Worm (Caenorhabditis elegans) whole organism, L4 larva: ENCODE data around the gene ugt-15.

Experiments used
- F26F4.8 ChIP-seq: fragments of 200-800 bp; sonication (Bioruptor generic); conservative IDR thresholded peaks from 2 replicates; pipeline ENCODE4 v1.3.6; 2022; ENCODE audit warnings: missing genetic modification characterization, missing compliant biosample characterization
- F49E8.2 ChIP-seq: sonication (generic microtip); optimal IDR thresholded peaks from 2 replicates; lab custom pipeline; 2016; ENCODE audit warnings: missing compliant biosample characterization, mild to moderate bottlenecking, missing genetic modification characterization, borderline replicate concordance
- Y48G9A.11 ChIP-seq: fragments of 200-800 bp; sonication (Bioruptor generic); IDR thresholded peaks from 2 replicates; pipeline ENCODE4 v1.3.6; 2022; ENCODE audit warnings: missing genetic modification reagents, missing genetic modification characterization, missing compliant biosample characterization
- Y75B8A.6 ChIP-seq: fragments of 200-800 bp; sonication (Bioruptor generic); IDR thresholded peaks from 2 replicates; pipeline ENCODE4 v1.3.6; 2022; ENCODE audit warnings: missing genetic modification reagents, missing genetic modification characterization, missing compliant biosample characterization
- ZK337.2 ChIP-seq: fragments of 200-800 bp; sonication (Bioruptor generic); IDR thresholded peaks from 2 replicates; pipeline ENCODE4 v1.3.6; 2022; ENCODE audit warnings: missing genetic modification reagents, missing genetic modification characterization, missing compliant biosample characterization
- arid-1 ChIP-seq: fragments of 200-800 bp; sonication (Bioruptor generic); conservative IDR thresholded peaks from 2 replicates; pipeline ENCODE4 v1.3.6; 2022; ENCODE audit warnings: missing genetic modification reagents, missing genetic modification characterization, missing compliant biosample characterization
- attf-4 ChIP-seq: sonication (generic microtip); optimal IDR thresholded peaks from 3 replicates; lab custom pipeline; 2017; ENCODE audit warnings: missing biosample characterization, missing genetic modification characterization
- ceh-28 ChIP-seq: fragments of 150-350 bp; optimal IDR thresholded peaks from 2 replicates; lab custom pipeline; 2014; ENCODE audit warnings: missing biosample characterization, missing genetic modification reagents, missing genetic modification characterization
- ces-1 ChIP-seq: fragments of 150-350 bp; sonication (generic microtip); optimal IDR thresholded peaks from 4 replicates; lab custom pipeline; 2014; ENCODE audit warnings: missing biosample characterization, missing genetic modification reagents, missing genetic modification characterization
- cey-2 ChIP-seq: sonication (generic microtip); optimal IDR thresholded peaks from 3 replicates; lab custom pipeline; 2017; ENCODE audit warnings: missing genetic modification characterization, mild to moderate bottlenecking, missing compliant biosample characterization, antibody characterized with exemption, borderline replicate concordance; ENCODE audit not compliant: insufficient read depth
- ctbp-1 ChIP-seq: fragments of 200-800 bp; sonication (Bioruptor generic); IDR thresholded peaks from 2 replicates; pipeline ENCODE4 v1.3.6; 2022; ENCODE audit warnings: missing genetic modification reagents, missing genetic modification characterization, missing compliant biosample characterization
- daf-16 ChIP-seq, 3 experiments: sonication (generic microtip); optimal IDR thresholded peaks; 2 replicates each; lab custom pipeline; 2016 to 2017; ENCODE audit warnings: missing genetic modification characterization in 3 of 3, missing genetic modification reagents in 3 of 3, mild to moderate bottlenecking in 2 of 3, missing compliant biosample characterization in 2 of 3, missing biosample characterization in 1 of 3, moderate library complexity in 1 of 3
- dmd-6 ChIP-seq: fragments of 200-800 bp; sonication (Bioruptor generic); IDR thresholded peaks from 2 replicates; pipeline ENCODE4 v1.3.6; 2022; ENCODE audit warnings: missing genetic modification reagents, missing genetic modification characterization, missing compliant biosample characterization
- dmd-8 ChIP-seq: fragments of 200-800 bp; sonication (Bioruptor generic); IDR thresholded peaks from 2 replicates; pipeline ENCODE4 v1.3.6; 2022; ENCODE audit warnings: missing genetic modification characterization, missing compliant biosample characterization
- duxl-1 ChIP-seq: sonication (generic microtip); optimal IDR thresholded peaks from 2 replicates; lab custom pipeline; 2016; ENCODE audit warnings: mild to moderate bottlenecking, missing genetic modification characterization, moderate library complexity, missing compliant biosample characterization; ENCODE audit not compliant: poor library complexity
- dve-1 ChIP-seq: sonication (generic microtip); optimal IDR thresholded peaks from 2 replicates; lab custom pipeline; 2017; ENCODE audit warnings: antibody characterized with exemption, mild to moderate bottlenecking, missing genetic modification characterization, missing compliant biosample characterization; ENCODE audit not compliant: insufficient read depth
- hlh-11 ChIP-seq: fragments of 200-800 bp; sonication (Bioruptor generic); optimal IDR thresholded peaks from 2 replicates; lab custom pipeline; 2018; ENCODE audit warnings: mild to moderate bottlenecking, missing genetic modification characterization, missing compliant biosample characterization
- hlh-30 ChIP-seq: sonication (generic microtip); optimal IDR thresholded peaks from 2 replicates; lab custom pipeline; 2017; ENCODE audit warnings: antibody characterized with exemption, mild to moderate bottlenecking, missing genetic modification characterization, missing compliant biosample characterization; ENCODE audit not compliant: insufficient read depth
- jun-1 ChIP-seq: fragments of 150-350 bp; optimal IDR thresholded peaks from 2 replicates; lab custom pipeline; 2014; ENCODE audit warnings: missing biosample characterization, missing genetic modification reagents, missing genetic modification characterization
- lin-1 ChIP-seq: fragments of 200-800 bp; sonication (Bioruptor generic); IDR thresholded peaks from 2 replicates; pipeline ENCODE4 v1.3.6; 2022; ENCODE audit warnings: missing genetic modification reagents, missing genetic modification characterization, missing compliant biosample characterization
- lin-13 ChIP-seq: fragments of 150-350 bp; optimal IDR thresholded peaks from 2 replicates; lab custom pipeline; 2014; ENCODE audit warnings: missing biosample characterization, missing genetic modification reagents, missing genetic modification characterization
- lin-39 ChIP-seq: fragments of 150-350 bp; optimal IDR thresholded peaks from 2 replicates; lab custom pipeline; 2014; ENCODE audit warnings: missing biosample characterization, missing genetic modification reagents, missing genetic modification characterization
- lir-3 ChIP-seq: sonication (generic microtip); optimal IDR thresholded peaks from 2 replicates; lab custom pipeline; 2016; ENCODE audit warnings: mild to moderate bottlenecking, missing genetic modification characterization, missing compliant biosample characterization
- mxl-2 ChIP-seq: fragments of 200-800 bp; sonication (Bioruptor generic); conservative IDR thresholded peaks from 2 replicates; pipeline ENCODE4 v1.3.6; 2022; ENCODE audit warnings: missing genetic modification reagents, missing genetic modification characterization, missing compliant biosample characterization
- mxl-3 ChIP-seq: fragments of 200-800 bp; sonication (Bioruptor generic); optimal IDR thresholded peaks from 2 replicates; lab custom pipeline; 2018; ENCODE audit warnings: mild to moderate bottlenecking, missing genetic modification characterization, missing compliant biosample characterization
- nhr-28 ChIP-seq: fragments of 150-350 bp; optimal IDR thresholded peaks from 2 replicates; lab custom pipeline; 2014; ENCODE audit warnings: missing biosample characterization, missing genetic modification characterization
- nhr-77 ChIP-seq: fragments of 150-350 bp; optimal IDR thresholded peaks from 2 replicates; lab custom pipeline; 2014; ENCODE audit warnings: missing biosample characterization, missing genetic modification characterization
- php-3 ChIP-seq: fragments of 200-800 bp; sonication (Bioruptor generic); IDR thresholded peaks from 2 replicates; pipeline ENCODE4 v1.3.6; 2022; ENCODE audit warnings: missing genetic modification reagents, missing genetic modification characterization, missing compliant biosample characterization
- pqm-1 ChIP-seq: sonication (generic microtip); optimal IDR thresholded peaks from 2 replicates; lab custom pipeline; 2017; ENCODE audit warnings: missing biosample characterization, missing genetic modification characterization
- rbr-2 ChIP-seq: sonication (generic microtip); optimal IDR thresholded peaks from 2 replicates; lab custom pipeline; 2016; ENCODE audit warnings: missing genotype, missing genetic modification characterization, missing compliant biosample characterization
- saeg-2 ChIP-seq: fragments of 200-800 bp; sonication (Bioruptor generic); IDR thresholded peaks from 2 replicates; pipeline ENCODE4 v1.3.6; 2022; ENCODE audit warnings: missing genetic modification reagents, missing genetic modification characterization, missing compliant biosample characterization
- skn-1 ChIP-seq: fragments of 150-350 bp; optimal IDR thresholded peaks from 2 replicates; lab custom pipeline; 2014; ENCODE audit warnings: missing biosample characterization, missing genetic modification characterization
- snpc-4 ChIP-seq: fragments of 150-350 bp; optimal IDR thresholded peaks from 2 replicates; lab custom pipeline; 2014; ENCODE audit warnings: missing biosample characterization, missing genetic modification characterization
- spr-1 ChIP-seq: sonication (generic microtip); optimal IDR thresholded peaks from 2 replicates; lab custom pipeline; 2016; ENCODE audit warnings: mild to moderate bottlenecking, missing genetic modification characterization, missing compliant biosample characterization
- spr-3 ChIP-seq: fragments of 200-800 bp; sonication (Bioruptor generic); optimal IDR thresholded peaks from 2 replicates; lab custom pipeline; 2018; ENCODE audit warnings: mild to moderate bottlenecking, missing genetic modification characterization, missing compliant biosample characterization
- tra-1 ChIP-seq: fragments of 200-800 bp; sonication (Bioruptor generic); IDR thresholded peaks from 2 replicates; pipeline ENCODE4 v1.3.6; 2022; ENCODE audit warnings: missing genetic modification reagents, missing genetic modification characterization, missing compliant biosample characterization
- unc-130 ChIP-seq: sonication (generic microtip); optimal IDR thresholded peaks from 2 replicates; lab custom pipeline; 2016; ENCODE audit warnings: missing genetic modification reagents, missing genetic modification characterization, missing compliant biosample characterization
- unc-39 ChIP-seq: sonication (generic microtip); optimal IDR thresholded peaks from 2 replicates; lab custom pipeline; 2017; ENCODE audit warnings: missing biosample characterization, missing genetic modification characterization
- unc-62 ChIP-seq, 3 experiments: fragments of 150-350 bp in 1 of 3; sonication (generic microtip); optimal IDR thresholded peaks in 2 of 3; peaks in 1 of 3; 1 replicate in 1 of 3; 2 replicates in 2 of 3; lab custom pipeline; 2014 to 2017; ENCODE audit warnings: missing biosample characterization in 3 of 3, missing genetic modification characterization in 3 of 3, missing genetic modification reagents in 3 of 3, missing genotype in 1 of 3
- zag-1 ChIP-seq: fragments of 150-350 bp; optimal IDR thresholded peaks from 2 replicates; lab custom pipeline; 2014; ENCODE audit warnings: missing biosample characterization, missing genetic modification characterization
- zip-2 ChIP-seq: fragments of 150-350 bp; optimal IDR thresholded peaks from 2 replicates; lab custom pipeline; 2014; ENCODE audit warnings: missing biosample characterization, missing genetic modification characterization

The ugt-15 gene

ce11 chrV:12819155-12819554, 8.2 kb upstream of the ugt-15 start (continued):
- TF ChIP-seq F26F4.8: no peak
- no peak for TF ChIP-seq ctbp-1 (GFP tag; lab: Robert Waterston, UW)
- TF ChIP-seq rbr-2 (tag; lab: Kevin White, UChicago): peak; percentile 79
- TF ChIP-seq lir-3 (tag; lab: Kevin White, UChicago): no peak
- TF ChIP-seq lin-13: no peak
- TF ChIP-seq jun-1: no peak
- no peak for TF ChIP-seq saeg-2
- TF ChIP-seq tra-1 (GFP tag; lab: Robert Waterston, UW): no peak
- TF ChIP-seq skn-1 (tag; lab: Kevin White, UChicago): no peak
- TF ChIP-seq, all 104 proteins: peak for 13

- TF ChIP-seq pqm-1 (peak; percentile 60), jun-1 (no peak), ZK337.2 (no peak), spr-3 (GFP tag; lab: Kevin White, UChicago) (no peak), F26F4.8 (no peak), daf-16 (GFP tag; optimal IDR thresholded peaks at IDR 0.05; lab: Kevin White, UChicago) (no peak), daf-16 (tag; optimal IDR thresholded peaks at IDR 0.05; lab: Kevin White, UChicago) (peak; percentile 28), cey-2 (tag; lab: Kevin White, UChicago) (no peak), nhr-77 (peak; percentile 56), unc-62 (GFP tag; optimal IDR thresholded peaks at IDR 0.05 in 1 of 2; lab: Kevin White, UChicago) (peak in 1 of 2 experiments; percentile 63), unc-62 (tag; optimal IDR thresholded peaks at IDR 0.05; lab: Kevin White, UChicago) (no peak), mxl-3 (GFP tag; lab: Kevin White, UChicago) (no peak), attf-4 (tag; lab: Kevin White, UChicago) (no peak), php-3 (GFP tag; lab: Robert Waterston, UW) (no peak), dmd-6 (0 out of 2 replicates have a peak, but pooled peaks have one; percentile 10), ces-1 (GFP tag; lab: Kevin White, UChicago) (no peak), nhr-28 (tag; lab: Kevin White, UChicago) (peak; percentile 62), zip-2 (tag; lab: Kevin White, UChicago) (no peak), unc-130 (GFP tag; lab: Kevin White, UChicago) (no peak)
Observed at ce11 chrV:12819792-12820453, 7.4 kb upstream of the ugt-15 start, which contains the start of the genes ZC443.4 and ugt-18. ZC443.4 (minus strand) TSS chrV:12819886. ugt-18 (plus strand) TSS chrV:12820260.

DNA sequence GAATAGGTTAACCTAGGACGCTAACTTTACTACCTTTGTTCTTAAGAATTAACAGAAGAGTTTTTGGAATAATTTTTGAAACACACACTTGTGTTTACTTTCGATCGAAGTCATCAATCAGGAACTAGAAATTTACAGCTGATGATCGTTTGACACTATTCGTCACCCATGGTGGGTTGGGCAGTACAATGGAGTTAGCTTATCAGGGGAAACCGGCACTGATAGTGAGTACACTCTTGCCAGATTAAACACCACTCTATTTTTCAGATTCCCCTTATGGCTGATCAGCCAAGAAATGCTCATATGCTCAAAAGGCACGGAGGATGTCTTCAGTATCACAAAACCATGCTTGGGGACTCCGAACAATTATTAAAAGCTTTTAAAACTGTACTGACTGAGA, 5.3 kb upstream of the ugt-15 start:
- TF ChIP-seq snpc-4 (tag; lab: Kevin White, UChicago) (no peak), dmd-6 (peak; percentile 73), nhr-28 (tag; lab: Kevin White, UChicago) (peak; percentile 77), ceh-28 (tag; lab: Kevin White, UChicago) (no peak), dve-1 (tag; lab: Kevin White, UChicago) (peak; percentile 15), spr-1 (tag; lab: Kevin White, UChicago) (no peak), daf-16 (GFP tag; optimal IDR thresholded peaks at IDR 0.05; lab: Kevin White, UChicago) (no peak), daf-16 (tag; optimal IDR thresholded peaks at IDR 0.05; lab: Kevin White, UChicago) (peak; percentile 11), Y75B8A.6 (GFP tag; lab: Robert Waterston, UW) (no peak), dmd-8 (GFP tag; lab: Robert Waterston, UW) (no peak), arid-1 (no peak), mxl-2 (GFP tag; lab: Robert Waterston, UW) (no peak), ctbp-1 (GFP tag; lab: Robert Waterston, UW) (no peak), hlh-11 (tag; lab: Kevin White, UChicago) (peak; percentile 53), zag-1 (tag; lab: Kevin White, UChicago) (no peak), zip-2 (tag; lab: Kevin White, UChicago) (no peak), duxl-1 (tag; lab: Kevin White, UChicago) (no peak), pqm-1 (peak; percentile 54), hlh-30 (tag; lab: Kevin White, UChicago) (no peak), F49E8.2 (tag; lab: Kevin White, UChicago) (no peak), unc-39 (tag; lab: Kevin White, UChicago) (no peak), lin-39 (tag; lab: Kevin White, UChicago) (no peak), Y48G9A.11 (GFP tag; lab: Robert Waterston, UW) (no peak), lir-3 (tag; lab: Kevin White, UChicago) (no peak), lin-1 (GFP tag; lab: Robert Waterston, UW) (no peak)
- TF ChIP-seq, all 104 proteins: peak for 6
